Worm (Caenorhabditis elegans) whole organism, young adult: ENCODE measurements around the gene bbs-5.

Experiments used
- B0336.3 ChIP-seq: fragments of 200-800 bp; sonication (Bioruptor generic); IDR thresholded peaks from 2 replicates; pipeline ENCODE4 v1.3.6; 2022; ENCODE audit warnings: missing genetic modification characterization, missing compliant biosample characterization
- F22D6.2 ChIP-seq: sonication (generic microtip); optimal IDR thresholded peaks from 2 replicates; lab custom pipeline; 2016; ENCODE audit warnings: mild to moderate bottlenecking, missing genetic modification characterization, missing compliant biosample characterization
- F39B2.1 ChIP-seq: fragments of 200-800 bp; sonication (Bioruptor generic); IDR thresholded peaks from 2 replicates; pipeline ENCODE4 v1.3.6; 2022; ENCODE audit warnings: missing genetic modification reagents, missing genetic modification characterization, missing compliant biosample characterization
- K12H6.12 ChIP-seq: fragments of 200-800 bp; sonication (Bioruptor generic); optimal IDR thresholded peaks from 2 replicates; lab custom pipeline; 2018; ENCODE audit warnings: mild to moderate bottlenecking, missing genetic modification characterization, missing compliant biosample characterization
- Y53F4B.3 ChIP-seq: fragments of 200-800 bp; sonication (Bioruptor generic); IDR thresholded peaks from 2 replicates; pipeline ENCODE4 v1.3.6; 2022; ENCODE audit warnings: missing genetic modification reagents, missing genetic modification characterization, missing compliant biosample characterization
- ZK185.1 ChIP-seq: sonication (generic microtip); optimal IDR thresholded peaks from 2 replicates; lab custom pipeline; 2016; ENCODE audit warnings: mild to moderate bottlenecking, missing genetic modification characterization, missing compliant biosample characterization; ENCODE audit not compliant: poor library complexity, severe bottlenecking
- aptf-2 ChIP-seq: fragments of 200-800 bp; sonication (Bioruptor generic); conservative IDR thresholded peaks from 2 replicates; pipeline ENCODE4 v1.3.6; 2022; ENCODE audit warnings: missing genetic modification reagents, missing genetic modification characterization, missing compliant biosample characterization
- attf-5 ChIP-seq: fragments of 200-800 bp; sonication (Bioruptor generic); optimal IDR thresholded peaks from 2 replicates; lab custom pipeline; 2018; ENCODE audit warnings: mild to moderate bottlenecking, missing genetic modification characterization, missing compliant biosample characterization
- bed-2 ChIP-seq: fragments of 200-800 bp; sonication (Bioruptor generic); IDR thresholded peaks from 2 replicates; pipeline ENCODE4 v1.3.6; 2022; ENCODE audit warnings: missing genetic modification reagents, missing genetic modification characterization, missing compliant biosample characterization
- ceh-100 ChIP-seq: fragments of 200-800 bp; sonication (Bioruptor generic); IDR thresholded peaks from 2 replicates; pipeline ENCODE4 v1.3.6; 2022; ENCODE audit warnings: missing genetic modification reagents, missing genetic modification characterization, missing compliant biosample characterization
- ceh-40 ChIP-seq: fragments of 200-800 bp; sonication (Bioruptor generic); IDR thresholded peaks from 2 replicates; pipeline ENCODE4 v1.3.6; 2022; ENCODE audit warnings: missing genetic modification characterization, missing compliant biosample characterization
- die-1 ChIP-seq: sonication (generic microtip); optimal IDR thresholded peaks from 2 replicates; lab custom pipeline; 2016; ENCODE audit warnings: missing genotype, mild to moderate bottlenecking, missing genetic modification characterization, missing compliant biosample characterization
- egl-44 ChIP-seq: fragments of 200-800 bp; sonication (Bioruptor generic); IDR thresholded peaks from 2 replicates; pipeline ENCODE4 v1.3.6; 2022; ENCODE audit warnings: missing genetic modification reagents, missing genetic modification characterization, missing compliant biosample characterization
- fkh-3 ChIP-seq: sonication (generic microtip); optimal IDR thresholded peaks from 2 replicates; lab custom pipeline; 2016; ENCODE audit warnings: mild to moderate bottlenecking, missing genetic modification characterization, missing compliant biosample characterization
- hlh-26 ChIP-seq: fragments of 200-800 bp; sonication (Bioruptor generic); conservative IDR thresholded peaks from 2 replicates; pipeline ENCODE4 v1.3.6; 2022; ENCODE audit warnings: missing genetic modification reagents, missing genetic modification characterization, missing compliant biosample characterization
- hmg-20 ChIP-seq: fragments of 200-800 bp; sonication (Bioruptor generic); IDR thresholded peaks from 2 replicates; pipeline ENCODE4 v1.3.6; 2022; ENCODE audit warnings: missing genetic modification reagents, missing genetic modification characterization, missing compliant biosample characterization
- let-526 ChIP-seq: fragments of 200-800 bp; sonication (Bioruptor generic); IDR thresholded peaks from 2 replicates; pipeline ENCODE4 v1.3.6; 2022; ENCODE audit warnings: missing genetic modification reagents, missing genetic modification characterization, missing compliant biosample characterization
- let-607 ChIP-seq, 2 experiments: fragments of 200-800 bp in 1 of 2; sonication (Bioruptor generic) in 1 of 2; sonication (generic microtip) in 1 of 2; optimal IDR thresholded peaks; 2 replicates each; lab custom pipeline; 2016 to 2018; ENCODE audit warnings: mild to moderate bottlenecking in 2 of 2, missing compliant biosample characterization in 2 of 2, missing genetic modification characterization in 2 of 2, moderate library complexity in 2 of 2, missing genotype in 1 of 2
- lin-26 ChIP-seq: fragments of 200-800 bp; sonication (Bioruptor generic); IDR thresholded peaks from 2 replicates; pipeline ENCODE4 v1.3.6; 2022; ENCODE audit warnings: missing genetic modification reagents, missing genetic modification characterization, missing compliant biosample characterization
- madf-3 ChIP-seq: fragments of 200-800 bp; sonication (Bioruptor generic); IDR thresholded peaks from 2 replicates; pipeline ENCODE4 v1.3.6; 2022; ENCODE audit warnings: missing genetic modification reagents, missing genetic modification characterization, missing compliant biosample characterization
- nhr-80 ChIP-seq: sonication (generic microtip); optimal IDR thresholded peaks from 2 replicates; lab custom pipeline; 2016; ENCODE audit warnings: missing genetic modification characterization, missing compliant biosample characterization
- nhr-90 ChIP-seq: sonication (generic microtip); optimal IDR thresholded peaks from 2 replicates; lab custom pipeline; 2016; ENCODE audit warnings: missing genotype, mild to moderate bottlenecking, missing genetic modification characterization, missing compliant biosample characterization
- repo-1 ChIP-seq: sonication (generic microtip); optimal IDR thresholded peaks from 2 replicates; lab custom pipeline; 2017; ENCODE audit warnings: mild to moderate bottlenecking, missing genetic modification characterization, missing compliant biosample characterization
- sea-2 ChIP-seq: fragments of 200-800 bp; sonication (Bioruptor generic); IDR thresholded peaks from 2 replicates; pipeline ENCODE4 v1.3.6; 2022; ENCODE audit warnings: missing genetic modification characterization, missing compliant biosample characterization
- snpc-4 ChIP-seq, 5 experiments: fragments of 150-350 bp in 1 of 5; sonication (generic microtip) in 4 of 5; optimal IDR thresholded peaks; 2 replicates each; lab custom pipeline; 2014 to 2018; ENCODE audit warnings: missing genetic modification characterization in 5 of 5, missing biosample characterization in 3 of 5, antibody characterized with exemption in 2 of 5, mild to moderate bottlenecking in 2 of 5, missing compliant biosample characterization in 2 of 5, missing genotype in 2 of 5, moderate library complexity in 2 of 5, missing genetic modification reagents in 1 of 5
- sptf-2 ChIP-seq: fragments of 200-800 bp; sonication (Bioruptor generic); optimal IDR thresholded peaks from 2 replicates; lab custom pipeline; 2018; ENCODE audit warnings: mild to moderate bottlenecking, missing genetic modification characterization, missing compliant biosample characterization
- unc-130 ChIP-seq: sonication (generic microtip); optimal IDR thresholded peaks from 2 replicates; lab custom pipeline; 2016; ENCODE audit warnings: missing genetic modification reagents, missing genetic modification characterization, missing compliant biosample characterization
- unc-62 ChIP-seq: fragments of 150-350 bp; optimal IDR thresholded peaks from 2 replicates; lab custom pipeline; 2014; ENCODE audit warnings: missing biosample characterization, missing genetic modification reagents, missing genetic modification characterization
- ztf-18 ChIP-seq: sonication (generic microtip); optimal IDR thresholded peaks from 2 replicates; lab custom pipeline; 2016; ENCODE audit warnings: missing genotype, mild to moderate bottlenecking, missing genetic modification characterization, missing compliant biosample characterization
- ztf-6 ChIP-seq: fragments of 200-800 bp; sonication (Bioruptor generic); IDR thresholded peaks from 2 replicates; pipeline ENCODE4 v1.3.6; 2022; ENCODE audit warnings: missing genetic modification reagents, missing genetic modification characterization, missing compliant biosample characterization

Gene bbs-5

DNA sequence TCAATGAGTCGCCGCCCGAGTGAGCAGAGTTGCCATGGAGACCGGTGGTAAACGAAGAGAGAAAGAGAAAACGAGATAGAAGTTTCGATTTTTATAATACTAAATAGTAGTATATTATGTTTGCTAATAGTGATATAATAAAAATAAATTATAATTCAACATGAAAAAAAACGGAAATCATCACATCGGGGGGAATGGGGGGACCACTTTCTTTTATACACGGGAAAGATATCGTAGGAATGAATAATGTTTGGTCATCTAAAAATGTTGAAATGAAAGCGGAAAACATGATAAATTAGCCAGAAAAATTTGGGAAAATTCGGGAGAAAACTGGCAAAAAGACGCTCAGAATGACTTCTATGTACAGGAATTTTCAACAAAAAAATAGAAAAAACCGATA is at the start of gene bbs-5:
TSS of gene bbs-5 (minus strand) at position 101 of the 400 bp plus-strand sequence.
- TF ChIP-seq ZK185.1 (tag; lab: Kevin White, UChicago): no peak
- TF ChIP-seq fkh-3: no peak

DNA sequence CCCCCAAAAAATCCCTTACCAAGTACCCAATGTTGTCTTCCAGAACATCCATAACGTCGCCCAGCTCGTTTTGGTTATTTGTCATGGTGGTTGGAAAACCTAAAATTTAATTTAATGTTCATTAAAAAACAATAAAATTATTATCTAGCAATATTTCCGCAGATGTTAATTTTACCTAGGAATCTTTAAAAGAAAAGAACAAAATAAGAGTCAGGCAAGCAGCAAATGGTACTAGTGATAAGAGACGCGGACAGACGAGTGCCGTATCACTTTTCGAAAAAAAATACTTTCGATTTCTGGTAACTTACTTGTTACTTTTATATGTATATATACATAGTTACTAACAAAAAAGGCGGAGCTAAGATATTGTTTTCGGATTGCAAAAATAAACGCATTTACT is 49.4 kb upstream of the bbs-5 start, which contains the start of gene T07A5.7:
TSS of gene T07A5.7 (minus strand) at position 101 of the 400 bp plus-strand sequence.
- no peak for TF ChIP-seq egl-44 (GFP tag; lab: Robert Waterston, UW)
- TF ChIP-seq F39B2.1 (GFP tag; lab: Robert Waterston, UW): no peak
- no peak for TF ChIP-seq madf-3 (GFP tag; lab: Robert Waterston, UW)
- TF ChIP-seq let-607 (tag; optimal IDR thresholded peaks at IDR 0.05; lab: Kevin White, UChicago): no peak
- TF ChIP-seq ceh-40 (GFP tag; lab: Robert Waterston, UW): no peak
- no peak for TF ChIP-seq die-1 (tag; lab: Kevin White, UChicago)
- no peak for TF ChIP-seq hmg-20
- TF ChIP-seq ztf-18 (tag; lab: Kevin White, UChicago): no peak
- TF ChIP-seq, all 124 proteins: peak for 0

DNA sequence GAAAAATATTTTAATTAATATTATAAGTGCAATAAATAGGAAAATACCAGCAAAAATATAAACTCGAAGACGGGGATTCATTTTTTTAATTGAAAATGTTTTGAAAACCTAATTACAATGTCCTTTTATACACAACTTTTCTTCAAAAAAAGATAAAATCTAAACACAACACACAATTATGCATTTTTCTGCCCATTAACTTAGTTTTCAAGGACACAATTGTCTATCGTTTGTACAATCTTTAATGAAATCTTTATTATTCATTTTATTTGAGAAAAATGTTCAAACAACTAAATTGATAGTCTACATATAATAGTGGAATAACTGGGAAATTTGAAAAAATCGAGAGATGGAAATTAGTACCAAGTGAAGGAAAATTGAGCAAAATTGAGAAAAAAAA is 44.5 kb upstream of the bbs-5 start, which contains the start of gene T07A5.1:
TSS of gene T07A5.1 (minus strand) at position 149 of the 400 bp plus-strand sequence.
- no peak for TF ChIP-seq fkh-3
- TF ChIP-seq K12H6.12 (tag; lab: Kevin White, UChicago): no peak
- TF ChIP-seq ZK185.1 (tag; lab: Kevin White, UChicago): no peak
- no peak for TF ChIP-seq unc-130 (GFP tag; lab: Kevin White, UChicago)

DNA sequence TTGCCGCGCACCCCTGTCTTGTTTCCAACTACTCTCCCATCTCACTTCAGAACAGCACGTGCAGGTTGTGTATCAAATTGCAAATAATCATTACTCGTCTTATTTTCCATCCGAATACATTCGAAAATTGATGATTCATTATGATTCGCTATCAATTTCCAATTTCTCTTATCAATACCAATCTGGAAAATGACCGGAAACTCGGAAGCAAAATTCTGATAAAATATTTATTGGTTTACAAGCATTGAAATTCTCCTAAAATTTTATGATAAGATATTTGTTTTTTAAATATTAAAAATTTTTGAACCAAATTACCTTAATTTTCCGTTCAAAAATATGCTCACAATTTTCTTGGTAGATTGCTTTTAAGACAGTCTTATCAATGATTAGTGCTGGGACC is 43.7 kb upstream of the bbs-5 start:
- TF ChIP-seq let-526 (GFP tag; lab: Robert Waterston, UW) (no peak), nhr-80 (tag; lab: Kevin White, UChicago) (peak; percentile 42), attf-5 (GFP tag; lab: Kevin White, UChicago) (no peak)
- TF ChIP-seq, all 124 proteins: peak for 1

DNA sequence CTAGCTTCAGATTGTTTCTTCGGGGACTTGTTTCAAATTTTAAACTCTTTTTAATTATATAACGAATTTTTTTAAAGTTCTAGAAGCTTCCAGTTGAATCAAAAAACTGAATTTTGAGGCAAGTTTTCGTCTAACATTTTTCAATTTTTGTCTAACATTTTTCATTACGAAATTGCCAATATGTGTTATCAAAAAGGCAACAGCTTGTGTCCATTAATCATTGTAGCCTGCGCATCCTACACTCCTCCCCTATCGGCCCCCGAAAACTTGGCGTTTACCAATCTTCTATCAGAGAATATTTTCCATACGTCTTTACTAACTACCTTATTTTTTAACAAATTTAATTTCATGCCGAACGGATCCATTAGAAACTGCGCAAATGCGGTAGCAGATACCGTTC is 38.5 kb upstream of the bbs-5 start, which contains the start of gene vglu-3:
TSS of gene vglu-3 (plus strand) at position 301 of the 400 bp plus-strand sequence.
- no peak for TF ChIP-seq ceh-100
- TF ChIP-seq ztf-6 (GFP tag; lab: Robert Waterston, UW): no peak
- TF ChIP-seq B0336.3 (GFP tag; lab: Robert Waterston, UW): no peak
- no peak for TF ChIP-seq unc-62
- TF ChIP-seq nhr-90 (tag; lab: Kevin White, UChicago): no peak
- no peak for TF ChIP-seq Y53F4B.3 (GFP tag; lab: Robert Waterston, UW)
- TF ChIP-seq sptf-2 (GFP tag; lab: Kevin White, UChicago): no peak
- TF ChIP-seq F39B2.1 (GFP tag; lab: Robert Waterston, UW): no peak
- TF ChIP-seq F22D6.2 (tag; lab: Kevin White, UChicago): no peak

DNA sequence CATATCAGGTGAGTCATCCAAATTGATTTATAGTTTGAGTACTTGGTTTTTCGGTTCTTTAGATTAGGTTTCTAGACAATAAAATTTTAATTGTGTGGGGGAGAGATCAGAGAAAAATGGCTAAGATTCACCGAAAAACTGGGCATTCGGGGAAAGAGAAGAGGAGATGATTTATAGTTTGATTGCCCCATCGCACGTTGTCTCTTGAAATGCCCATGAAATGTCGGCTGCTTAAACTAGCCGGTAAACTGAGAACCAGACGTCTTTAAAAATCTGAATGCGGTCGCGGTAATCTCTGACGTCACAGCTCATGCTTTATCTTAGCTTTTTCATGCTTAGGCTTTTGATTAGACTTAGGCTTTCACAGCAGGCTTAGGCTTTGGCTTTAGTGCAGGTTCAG is 35.3 kb upstream of the bbs-5 start:
- TF ChIP-seq lin-26 (GFP tag; lab: Robert Waterston, UW) (0 out of 2 replicates have a peak, but pooled peaks have one; percentile 23), bed-2 (GFP tag; lab: Robert Waterston, UW) (no peak), repo-1 (tag; lab: Kevin White, UChicago) (no peak), sea-2 (GFP tag; lab: Robert Waterston, UW) (no peak), snpc-4 (GFP tag; optimal IDR thresholded peaks at IDR 0.05; lab: Kevin White, UChicago) (no peak), snpc-4 (tag; optimal IDR thresholded peaks at IDR 0.05; lab: Kevin White, UChicago) (peak in 2 of 4 experiments; percentile 4 to 51), aptf-2 (GFP tag; lab: Robert Waterston, UW) (no peak), hlh-26 (GFP tag; lab: Robert Waterston, UW) (no peak)
